Worm (Caenorhabditis elegans) whole organism, L1 larva: ENCODE data around the gene F09E10.7.

Experiments used
- F16B12.6 ChIP-seq: fragments of 150-350 bp; optimal IDR thresholded peaks from 2 replicates; lab custom pipeline; 2014; ENCODE audit warnings: missing biosample characterization, missing genetic modification characterization
- aly-2 ChIP-seq: fragments of 150-350 bp; optimal IDR thresholded peaks from 2 replicates; lab custom pipeline; 2014; ENCODE audit warnings: missing biosample characterization, missing genetic modification characterization
- ama-1 ChIP-seq: fragments of 150-350 bp; optimal IDR thresholded peaks from 2 replicates; lab custom pipeline; 2014
- ces-1 ChIP-seq: fragments of 150-350 bp; optimal IDR thresholded peaks from 2 replicates; lab custom pipeline; 2014; ENCODE audit warnings: missing biosample characterization, missing genetic modification reagents, missing genetic modification characterization
- efl-1 ChIP-seq, 4 experiments: fragments of 150-350 bp; optimal IDR thresholded peaks in 3 of 4; peaks in 1 of 4; 1 replicate in 1 of 4; 2 replicates in 3 of 4; lab custom pipeline; 2014; ENCODE audit warnings: missing biosample characterization in 2 of 4, missing genetic modification characterization in 2 of 4, missing genetic modification reagents in 2 of 4
- efl-3 ChIP-seq: fragments of 200-800 bp; sonication (Bioruptor generic); optimal IDR thresholded peaks from 2 replicates; lab custom pipeline; 2018; ENCODE audit warnings: mild to moderate bottlenecking, missing genetic modification characterization, missing compliant biosample characterization
- egl-13 ChIP-seq: sonication (generic microtip); optimal IDR thresholded peaks from 2 replicates; lab custom pipeline; 2016; ENCODE audit warnings: missing genotype, missing genetic modification reagents, missing genetic modification characterization, missing compliant biosample characterization
- egl-27 ChIP-seq, 2 experiments: fragments of 150-350 bp in 1 of 2; sonication (generic microtip); optimal IDR thresholded peaks; 3 replicates each; lab custom pipeline; 2017 to 2018; ENCODE audit warnings: missing biosample characterization in 2 of 2, missing genetic modification characterization in 2 of 2, missing genetic modification reagents in 2 of 2
- elt-3 ChIP-seq, 6 experiments: fragments of 150-350 bp in 1 of 6; sonication (generic microtip); optimal IDR thresholded peaks; 2 replicates each; lab custom pipeline; 2017 to 2018; ENCODE audit warnings: missing biosample characterization in 6 of 6, missing genetic modification characterization in 6 of 6, inconsistent platforms in 1 of 6
- ets-5 ChIP-seq: fragments of 200-800 bp; sonication (Bioruptor generic); IDR thresholded peaks from 2 replicates; pipeline ENCODE4 v1.3.6; 2022; ENCODE audit warnings: missing genetic modification characterization, missing compliant biosample characterization
- fkh-10 ChIP-seq: sonication (generic microtip); optimal IDR thresholded peaks from 2 replicates; lab custom pipeline; 2017; ENCODE audit warnings: missing biosample characterization, missing genetic modification reagents, missing genetic modification characterization
- fkh-4 ChIP-seq: sonication (generic microtip); optimal IDR thresholded peaks from 2 replicates; lab custom pipeline; 2016; ENCODE audit warnings: missing compliant biosample characterization, missing genetic modification characterization, borderline replicate concordance
- hlh-17 ChIP-seq: fragments of 200-800 bp; sonication (Bioruptor generic); optimal IDR thresholded peaks from 2 replicates; lab custom pipeline; 2018; ENCODE audit warnings: missing genetic modification characterization, mild to moderate bottlenecking, missing compliant biosample characterization, moderate library complexity, borderline replicate concordance
- hpl-2 ChIP-seq: fragments of 150-350 bp; optimal IDR thresholded peaks from 2 replicates; lab custom pipeline; 2014; ENCODE audit warnings: missing biosample characterization, missing genetic modification reagents, missing genetic modification characterization
- lin-13 ChIP-seq: fragments of 150-350 bp; optimal IDR thresholded peaks from 2 replicates; lab custom pipeline; 2014; ENCODE audit warnings: missing biosample characterization, missing genetic modification reagents, missing genetic modification characterization
- lin-15B ChIP-seq: fragments of 150-350 bp; sonication (generic microtip); optimal IDR thresholded peaks from 3 replicates; lab custom pipeline; 2014; ENCODE audit warnings: missing biosample characterization, missing genetic modification characterization
- lin-39 ChIP-seq: fragments of 150-350 bp; optimal IDR thresholded peaks from 2 replicates; lab custom pipeline; 2014; ENCODE audit warnings: missing biosample characterization, missing genetic modification reagents, missing genetic modification characterization
- lir-3 ChIP-seq: sonication (generic microtip); optimal IDR thresholded peaks from 2 replicates; lab custom pipeline; 2016; ENCODE audit warnings: mild to moderate bottlenecking, missing genetic modification characterization, moderate library complexity, missing compliant biosample characterization; ENCODE audit not compliant: poor library complexity
- mdl-1 ChIP-seq, 2 experiments: fragments of 150-350 bp; optimal IDR thresholded peaks; 2 replicates each; lab custom pipeline; 2014 to 2017; ENCODE audit warnings: missing biosample characterization in 2 of 2, missing genetic modification characterization in 2 of 2, inconsistent platforms in 1 of 2
- mep-1 ChIP-seq: fragments of 150-350 bp; optimal IDR thresholded peaks from 2 replicates; lab custom pipeline; 2014; ENCODE audit warnings: missing biosample characterization, missing genetic modification characterization
- nhr-11 ChIP-seq: fragments of 150-350 bp; optimal IDR thresholded peaks from 2 replicates; lab custom pipeline; 2014; ENCODE audit warnings: missing biosample characterization, missing genetic modification characterization
- nhr-12 ChIP-seq: sonication (generic microtip); optimal IDR thresholded peaks from 2 replicates; lab custom pipeline; 2017; ENCODE audit warnings: missing biosample characterization, missing genetic modification characterization
- nhr-19 ChIP-seq: fragments of 200-800 bp; sonication (Bioruptor generic); conservative IDR thresholded peaks from 2 replicates; pipeline ENCODE4 v1.3.6; 2022; ENCODE audit warnings: missing genetic modification characterization, missing compliant biosample characterization
- nhr-20 ChIP-seq: sonication (generic microtip); optimal IDR thresholded peaks from 2 replicates; lab custom pipeline; 2016; ENCODE audit warnings: mild to moderate bottlenecking, missing genetic modification characterization, missing compliant biosample characterization
- nhr-47 ChIP-seq: sonication (generic microtip); optimal IDR thresholded peaks from 2 replicates; lab custom pipeline; 2016; ENCODE audit warnings: mild to moderate bottlenecking, missing genetic modification characterization, moderate library complexity, missing compliant biosample characterization
- nhr-71 ChIP-seq: sonication (generic microtip); optimal IDR thresholded peaks from 2 replicates; lab custom pipeline; 2016; ENCODE audit warnings: mild to moderate bottlenecking, missing genetic modification characterization, moderate library complexity, missing compliant biosample characterization
- nhr-76 ChIP-seq: sonication (generic microtip); optimal IDR thresholded peaks from 2 replicates; lab custom pipeline; 2017; ENCODE audit warnings: missing biosample characterization, missing genetic modification characterization
- nhr-77 ChIP-seq: fragments of 150-350 bp; optimal IDR thresholded peaks from 2 replicates; lab custom pipeline; 2014; ENCODE audit warnings: missing biosample characterization, missing genetic modification characterization
- pag-3 ChIP-seq: sonication (generic microtip); optimal IDR thresholded peaks from 2 replicates; lab custom pipeline; 2017; ENCODE audit warnings: missing genetic modification characterization, mild to moderate bottlenecking, missing compliant biosample characterization, antibody characterized with exemption, borderline replicate concordance; ENCODE audit not compliant: insufficient read depth
- snpc-4 ChIP-seq: fragments of 150-350 bp; optimal IDR thresholded peaks from 2 replicates; lab custom pipeline; 2014; ENCODE audit warnings: missing biosample characterization, missing genetic modification characterization
- sptf-1 ChIP-seq: fragments of 150-350 bp; optimal IDR thresholded peaks from 2 replicates; lab custom pipeline; 2014; ENCODE audit warnings: missing biosample characterization, missing genetic modification characterization
- tbx-2 ChIP-seq: sonication (generic microtip); optimal IDR thresholded peaks from 2 replicates; lab custom pipeline; 2016; ENCODE audit warnings: missing genetic modification characterization, missing compliant biosample characterization
- unc-130 ChIP-seq: fragments of 150-350 bp; optimal IDR thresholded peaks from 2 replicates; lab custom pipeline; 2017; ENCODE audit warnings: missing biosample characterization, missing genetic modification characterization, inconsistent platforms
- vab-15 ChIP-seq: sonication (generic microtip); optimal IDR thresholded peaks from 2 replicates; lab custom pipeline; 2017; ENCODE audit warnings: missing genotype, mild to moderate bottlenecking, missing genetic modification characterization, missing compliant biosample characterization
- zip-4 ChIP-seq: fragments of 200-800 bp; sonication (Bioruptor generic); optimal IDR thresholded peaks from 2 replicates; lab custom pipeline; 2018; ENCODE audit warnings: mild to moderate bottlenecking, missing genetic modification characterization, moderate library complexity, missing compliant biosample characterization

F09E10.7 gene

DNA sequence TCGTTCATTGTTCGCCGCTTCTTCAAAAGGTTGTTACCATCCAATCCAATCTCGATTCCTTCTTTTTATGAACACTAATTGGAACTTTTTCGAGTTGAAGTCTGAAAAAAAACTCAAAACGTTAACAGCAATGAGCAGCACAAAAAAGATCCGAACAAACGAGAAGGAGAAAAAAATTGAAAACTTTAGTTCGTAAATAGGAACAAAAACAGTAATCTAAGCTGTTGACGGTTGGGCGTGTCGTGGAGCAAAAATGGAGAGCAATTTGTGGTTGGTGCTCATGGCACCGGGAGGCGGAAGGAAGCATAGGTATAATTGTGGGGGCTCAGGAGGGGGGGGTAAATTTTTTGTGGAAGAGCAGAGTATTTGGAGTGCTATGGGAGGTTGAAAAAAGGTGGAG, 19.7 kb upstream of the F09E10.7 start, which contains the start of gene toca-1:
Gene toca-1, minus strand, starts transcription at position 101 of the 400 bp plus-strand sequence.
- no peak for TF ChIP-seq fkh-10 (GFP tag; lab: Kevin White, UChicago)

- TF ChIP-seq nhr-12 (no peak), sptf-1 (no peak)
Measured at ce11 chrX:1517519-1517918, 15.9 kb upstream of the F09E10.7 start.

- TF ChIP-seq nhr-47 (tag; lab: Kevin White, UChicago) (no peak), nhr-20 (no peak), snpc-4 (tag; lab: Kevin White, UChicago) (peak; percentile 84), F16B12.6 (tag; lab: Kevin White, UChicago) (no peak), pag-3 (tag; lab: Kevin White, UChicago) (no peak), egl-27 (tag; optimal IDR thresholded peaks at IDR 0.05; lab: Kevin White, UChicago) (no peak), efl-3 (GFP tag; lab: Kevin White, UChicago) (no peak), zip-4 (GFP tag; lab: Kevin White, UChicago) (no peak)
Measured at ce11 chrX:1516574-1516973, 14.9 kb upstream of the F09E10.7 start.

DNA sequence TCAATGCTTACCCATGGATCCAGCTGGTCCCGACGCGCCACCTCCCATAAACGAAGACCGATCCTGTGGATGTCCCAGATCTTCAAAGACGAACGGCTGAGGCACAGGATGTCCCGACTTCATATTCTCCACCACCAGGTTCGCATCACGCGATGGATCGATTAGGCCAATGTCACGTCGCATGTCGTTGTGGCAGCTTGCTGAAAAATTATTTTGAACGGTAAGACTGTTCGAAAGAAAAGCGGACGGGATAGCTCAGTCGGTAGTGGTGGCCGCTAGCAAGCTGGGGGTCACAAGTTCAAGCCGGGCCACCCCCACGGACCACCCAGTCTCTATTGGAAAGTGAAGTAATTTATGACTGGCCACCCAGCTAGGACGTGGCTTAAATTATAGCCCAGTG, 11.5 kb upstream of the F09E10.7 start:
- TF ChIP-seq mep-1 (tag; lab: Kevin White, UChicago) (no peak), fkh-4 (no peak), vab-15 (no peak), hlh-17 (no peak), ets-5 (GFP tag; lab: Robert Waterston, UW) (no peak), nhr-20 (no peak), nhr-71 (tag; lab: Kevin White, UChicago) (no peak), nhr-11 (tag; lab: Kevin White, UChicago) (no peak), lin-39 (tag; lab: Kevin White, UChicago) (no peak), hpl-2 (GFP tag; lab: Kevin White, UChicago) (no peak), mdl-1 (tag; optimal IDR thresholded peaks at IDR 0.05; lab: Kevin White, UChicago) (no peak), ces-1 (GFP tag; lab: Kevin White, UChicago) (no peak), elt-3 (tag; optimal IDR thresholded peaks at IDR 0.05; lab: Kevin White, UChicago) (no peak), nhr-77 (tag; lab: Kevin White, UChicago) (no peak), nhr-76 (no peak), lir-3 (no peak), lin-15B (tag; lab: Kevin White, UChicago) (no peak), ama-1 (lab: Kevin White, UChicago) (no peak)

- TF ChIP-seq nhr-76 (no peak), fkh-10 (GFP tag; lab: Kevin White, UChicago) (no peak), aly-2 (tag; lab: Kevin White, UChicago) (no peak), unc-130 (tag; lab: Kevin White, UChicago) (no peak), tbx-2 (tag; lab: Kevin White, UChicago) (no peak), efl-1 (optimal IDR thresholded peaks at IDR 0.05; lab: Kevin White, UChicago) (no peak), efl-1 (GFP tag; optimal IDR thresholded peaks at IDR 0.05 in 1 of 2; lab: Kevin White, UChicago) (no peak), egl-13 (tag; lab: Kevin White, UChicago) (no peak), mdl-1 (tag; optimal IDR thresholded peaks at IDR 0.05; lab: Kevin White, UChicago) (no peak), nhr-19 (GFP tag; lab: Robert Waterston, UW) (no peak), lin-13 (GFP tag; lab: Kevin White, UChicago) (no peak)
Measured at ce11 chrX:1512307-1512706, 10.7 kb upstream of the F09E10.7 start.
